In genomic region chr2L:20912789-20913300, dm6 we compare ENCODE assay signal across 1 fruit fly cellular context.
TF ChIP-seq lines count a peak whose summit lies in the region.

No protein-coding gene starts in this region.

TF ChIP-seq in whole organism, prepupa, 60 proteins besides CTCF, POLR2A, EP300 and RAD21 (continued from another document):
- TF ChIP-seq lz (GFP tag; optimal IDR thresholded peaks at IDR 0.05; lab: Kevin White, UChicago) = peak; percentile 65
- TF ChIP-seq Smox (GFP tag; optimal IDR thresholded peaks at IDR 0.05; lab: Kevin White, UChicago) = peak; percentile 61
- peak; percentile 85 for TF ChIP-seq svp (GFP tag; lab: Kevin White, UChicago)
- TF ChIP-seq pdm3 (GFP tag; optimal IDR thresholded peaks at IDR 0.05; lab: Kevin White, UChicago) = peak; percentile 65
- TF ChIP-seq CG6808 (GFP tag; optimal IDR thresholded peaks at IDR 0.05; lab: Kevin White, UChicago) = peak; percentile 81
- peak in 1 of 2 experiments; percentile 44 for TF ChIP-seq salr (GFP tag; optimal IDR thresholded peaks at IDR 0.05; lab: Kevin White, UChicago)
- TF ChIP-seq Hr38 (GFP tag; optimal IDR thresholded peaks at IDR 0.05; lab: Kevin White, UChicago) = no peak
- peak; percentile 77 for TF ChIP-seq CG8319 (GFP tag; optimal IDR thresholded peaks at IDR 0.05; lab: Kevin White, UChicago)
- TF ChIP-seq fkh (GFP tag; optimal IDR thresholded peaks at IDR 0.05; lab: Kevin White, UChicago) = no peak
- peak; percentile 91 for TF ChIP-seq Eip78C (GFP tag; lab: Kevin White, UChicago)
- TF ChIP-seq Gug (GFP tag; IDR thresholded peaks at IDR 0.05; lab: Robert Waterston, UW) = no peak
- TF ChIP-seq CG8119 (GFP tag; IDR thresholded peaks at IDR 0.05; lab: Robert Waterston, UW) = 0 out of 3 replicates have a peak, but pooled peaks have one; percentile 43
- TF ChIP-seq CG3919 (GFP tag; optimal IDR thresholded peaks at IDR 0.05; lab: Kevin White, UChicago) = peak; percentile 64
- TF ChIP-seq Met (GFP tag; optimal IDR thresholded peaks at IDR 0.05; lab: Kevin White, UChicago) = peak; percentile 78
- TF ChIP-seq dac (GFP tag; optimal IDR thresholded peaks at IDR 0.05; lab: Kevin White, UChicago) = no peak
- TF ChIP-seq Ets96B (tag; optimal IDR thresholded peaks at IDR 0.05; lab: Kevin White, UChicago) = peak; percentile 74
- peak; percentile 64; the same call in 2 of the 3 replicates for TF ChIP-seq eg (GFP tag; IDR thresholded peaks at IDR 0.05; lab: Robert Waterston, UW)
- peak; percentile 16; the same call in 1 of the 2 replicates for TF ChIP-seq CG11294 (GFP tag; IDR thresholded peaks at IDR 0.05; lab: Robert Waterston, UW)
- TF ChIP-seq Lpt (GFP tag; optimal IDR thresholded peaks at IDR 0.05; lab: Kevin White, UChicago) = peak; percentile 27
- peak; percentile 24 for TF ChIP-seq dsx (GFP tag; optimal IDR thresholded peaks at IDR 0.05; lab: Kevin White, UChicago; ENCODE audit: poor library complexity, severe bottlenecking)
- no peak for TF ChIP-seq CG4318 (GFP tag; optimal IDR thresholded peaks at IDR 0.05; lab: Kevin White, UChicago)
- peak; percentile 48 for TF ChIP-seq Ets21C (GFP tag; optimal IDR thresholded peaks at IDR 0.05; lab: Kevin White, UChicago)
- peak; percentile 77 for TF ChIP-seq Eip75B (GFP tag; optimal IDR thresholded peaks at IDR 0.05; lab: Kevin White, UChicago)
- peak; percentile 59 for TF ChIP-seq CG31627 (GFP tag; optimal IDR thresholded peaks at IDR 0.05; lab: Kevin White, UChicago)
- TF ChIP-seq fd85E (GFP tag; optimal IDR thresholded peaks at IDR 0.05; lab: Kevin White, UChicago) = peak; percentile 44
- peak; percentile 68 for TF ChIP-seq Blimp-1 (GFP tag; optimal IDR thresholded peaks at IDR 0.05; lab: Kevin White, UChicago)
- TF ChIP-seq CG32006 (GFP tag; optimal IDR thresholded peaks at IDR 0.05; lab: Kevin White, UChicago) = peak; percentile 42
- TF ChIP-seq Sox102F (GFP tag; optimal IDR thresholded peaks at IDR 0.05; lab: Kevin White, UChicago) = peak; percentile 77
- peak; percentile 70 for TF ChIP-seq Sox14 (GFP tag; optimal IDR thresholded peaks at IDR 0.05; lab: Kevin White, UChicago)
- TF ChIP-seq CG11762 (GFP tag; optimal IDR thresholded peaks at IDR 0.05; lab: Kevin White, UChicago; ENCODE audit: insufficient read depth) = peak; percentile 73
- peak; percentile 70 for TF ChIP-seq topi (GFP tag; optimal IDR thresholded peaks at IDR 0.05; lab: Kevin White, UChicago)
- no peak for TF ChIP-seq CG6854 (GFP tag; optimal IDR thresholded peaks at IDR 0.05; lab: Kevin White, UChicago)
- TF ChIP-seq CG6792 (GFP tag; optimal IDR thresholded peaks at IDR 0.05; lab: Kevin White, UChicago) = peak; percentile 66
- peak; percentile 45 for TF ChIP-seq CG11902 (GFP tag; optimal IDR thresholded peaks at IDR 0.05; lab: Kevin White, UChicago)
- peak; percentile 49 for TF ChIP-seq Hr39 (GFP tag; optimal IDR thresholded peaks at IDR 0.05; lab: Kevin White, UChicago)
